Fruit fly (Drosophila melanogaster) whole organism, embryonic: Measurements from ENCODE around the gene Ptth.

Experiments used
- Ada2b ChIP-seq: fragments of 200-800 bp; sonication (Bioruptor generic); IDR thresholded peaks from 2 replicates; pipeline ENCODE4 v1.3.6; 2022; ENCODE audit warnings: missing biosample characterization, missing genetic modification characterization
- Aef1 ChIP-seq: fragments of 200-800 bp; sonication (Bioruptor generic); IDR thresholded peaks from 3 replicates; pipeline ENCODE4 v1.3.6; 2022; ENCODE audit warnings: missing biosample characterization, missing genetic modification characterization
- Atf6 ChIP-seq: fragments of 200-800 bp; sonication (Bioruptor generic); IDR thresholded peaks from 2 replicates; pipeline ENCODE4 v1.3.6; 2022; ENCODE audit warnings: missing biosample characterization, missing genetic modification characterization
- CG10267 ChIP-seq: fragments of 200-800 bp; sonication (Bioruptor generic); optimal IDR thresholded peaks from 2 replicates; lab custom pipeline; 2018; ENCODE audit warnings: missing biosample characterization, mild to moderate bottlenecking, missing genetic modification characterization, moderate library complexity
- CG13287 ChIP-seq: fragments of 200-800 bp; sonication (Bioruptor generic); IDR thresholded peaks from 2 replicates; pipeline ENCODE4 v1.3.6; 2022; ENCODE audit warnings: missing biosample characterization, missing genetic modification characterization; ENCODE audit not compliant: partially characterized antibody
- CG1602 ChIP-seq: fragments of 200-800 bp; sonication (Bioruptor generic); optimal IDR thresholded peaks from 3 replicates; lab custom pipeline; 2016; ENCODE audit warnings: missing biosample characterization, missing genetic modification characterization
- CG17186 ChIP-seq: fragments of 200-800 bp; sonication (Bioruptor generic); optimal IDR thresholded peaks from 3 replicates; lab custom pipeline; 2017; ENCODE audit warnings: missing biosample characterization, missing genetic modification reagents, missing genetic modification characterization
- CG17829 ChIP-seq: fragments of 200-800 bp; optimal IDR thresholded peaks from 2 replicates; lab custom pipeline; 2019; ENCODE audit warnings: missing biosample characterization, mild to moderate bottlenecking, missing genetic modification characterization, moderate library complexity
- CG18476 ChIP-seq: fragments of 200-800 bp; sonication (Bioruptor generic); optimal IDR thresholded peaks from 2 replicates; lab custom pipeline; 2016; ENCODE audit warnings: missing biosample characterization, mild to moderate bottlenecking, missing genetic modification characterization
- CG2129 ChIP-seq: fragments of 200-800 bp; sonication (Bioruptor generic); IDR thresholded peaks from 2 replicates; pipeline ENCODE4 v1.3.6; 2022; ENCODE audit warnings: missing biosample characterization, missing genetic modification characterization; ENCODE audit not compliant: partially characterized antibody
- CG2199 ChIP-seq: fragments of 200-800 bp; sonication (Bioruptor generic); IDR thresholded peaks from 3 replicates; pipeline ENCODE4 v1.3.6; 2022; ENCODE audit warnings: missing biosample characterization, missing genetic modification characterization
- CG2712 ChIP-seq: fragments of 200-800 bp; optimal IDR thresholded peaks from 3 replicates; lab custom pipeline; 2019; ENCODE audit warnings: missing biosample characterization, mild to moderate bottlenecking, missing genetic modification characterization, moderate library complexity
- CG2889 ChIP-seq: fragments of 200-800 bp; sonication (Bioruptor generic); IDR thresholded peaks from 3 replicates; pipeline ENCODE4 v1.3.6; 2022; ENCODE audit warnings: missing biosample characterization, missing genetic modification characterization
- CG34224 ChIP-seq: fragments of 200-800 bp; sonication (Bioruptor generic); IDR thresholded peaks from 3 replicates; pipeline ENCODE4 v1.3.6; 2022; ENCODE audit warnings: missing biosample characterization, missing genetic modification characterization; ENCODE audit not compliant: partially characterized antibody
- CG4617 ChIP-seq: fragments of 200-800 bp; sonication (Bioruptor generic); optimal IDR thresholded peaks from 3 replicates; lab custom pipeline; 2016; ENCODE audit warnings: missing biosample characterization, missing genetic modification characterization, borderline replicate concordance
- Dll ChIP-seq: fragments of 200-800 bp; sonication (Bioruptor generic); IDR thresholded peaks from 4 replicates; pipeline ENCODE4 v1.3.6; 2022; ENCODE audit warnings: missing biosample characterization, missing genetic modification characterization; ENCODE audit not compliant: partially characterized antibody
- Dp ChIP-seq: fragments of 200-800 bp; sonication (Bioruptor generic); optimal IDR thresholded peaks from 2 replicates; lab custom pipeline; 2018; ENCODE audit warnings: missing biosample characterization, mild to moderate bottlenecking, missing genetic modification characterization, moderate library complexity
- Dref ChIP-seq: fragments of 200-800 bp; sonication (Bioruptor generic); IDR thresholded peaks from 2 replicates; pipeline ENCODE4 v1.3.6; 2022; ENCODE audit warnings: missing biosample characterization, missing genetic modification characterization
- HLH4C ChIP-seq: fragments of 200-800 bp; sonication (Bioruptor generic); IDR thresholded peaks from 3 replicates; pipeline ENCODE4 v1.3.6; 2022; ENCODE audit warnings: missing biosample characterization, missing genetic modification characterization; ENCODE audit not compliant: partially characterized antibody
- HmgZ ChIP-seq: fragments of 200-800 bp; sonication (Bioruptor generic); optimal IDR thresholded peaks from 2 replicates; lab custom pipeline; 2018; ENCODE audit warnings: missing biosample characterization, mild to moderate bottlenecking, missing genetic modification characterization
- Hr39 ChIP-seq: fragments of >200 bp; optimal IDR thresholded peaks from 2 replicates; lab custom pipeline; 2017
- PHDP ChIP-seq: fragments of 200-800 bp; sonication (Bioruptor generic); optimal IDR thresholded peaks from 3 replicates; lab custom pipeline; 2018; ENCODE audit warnings: missing biosample characterization, mild to moderate bottlenecking, missing genetic modification characterization, moderate library complexity
- Scr ChIP-seq: fragments of 200-800 bp; sonication (Bioruptor generic); IDR thresholded peaks from 2 replicates; pipeline ENCODE4 v1.3.6; 2022; ENCODE audit warnings: missing biosample characterization, missing genetic modification characterization; ENCODE audit not compliant: partially characterized antibody
- Sin3A ChIP-seq: fragments of >200 bp; optimal IDR thresholded peaks from 2 replicates; lab custom pipeline; 2018
- Stat92E ChIP-seq, 3 experiments: fragments of >200 bp in 2 of 3; fragments of 200-800 bp in 1 of 3; sonication (Bioruptor generic) in 1 of 3; optimal IDR thresholded peaks; 2 replicates each; lab custom pipeline; 2017 to 2019; ENCODE audit warnings: missing biosample characterization in 3 of 3, missing genetic modification characterization in 3 of 3, mild to moderate bottlenecking in 1 of 3, moderate library complexity in 1 of 3
- ap ChIP-seq: fragments of 200-800 bp; sonication (Bioruptor generic); IDR thresholded peaks from 2 replicates; pipeline ENCODE4 v1.3.6; 2022; ENCODE audit warnings: missing biosample characterization, missing genetic modification characterization
- ara ChIP-seq: fragments of 200-800 bp; sonication (Bioruptor generic); IDR thresholded peaks from 2 replicates; pipeline ENCODE4 v1.3.6; 2022; ENCODE audit warnings: missing biosample characterization, missing genetic modification characterization
- cg ChIP-seq: fragments of 200-800 bp; sonication (Bioruptor generic); optimal IDR thresholded peaks from 3 replicates; lab custom pipeline; 2019; ENCODE audit warnings: missing biosample characterization, mild to moderate bottlenecking, missing genetic modification characterization, moderate library complexity
- corto ChIP-seq: fragments of 200-800 bp; sonication (Bioruptor generic); optimal IDR thresholded peaks from 2 replicates; lab custom pipeline; 2016; ENCODE audit warnings: missing biosample characterization, mild to moderate bottlenecking, missing genetic modification characterization, moderate library complexity
- dm ChIP-seq: fragments of 200-800 bp; sonication (Bioruptor generic); optimal IDR thresholded peaks from 3 replicates; lab custom pipeline; 2016; ENCODE audit warnings: missing biosample characterization, missing genetic modification characterization
- fd96Cb ChIP-seq: fragments of 200-800 bp; sonication (Bioruptor generic); optimal IDR thresholded peaks from 2 replicates; lab custom pipeline; 2018; ENCODE audit warnings: missing biosample characterization, mild to moderate bottlenecking, missing genetic modification characterization, moderate library complexity
- grn ChIP-seq: fragments of 200-800 bp; sonication (Bioruptor generic); optimal IDR thresholded peaks from 3 replicates; lab custom pipeline; 2017; ENCODE audit warnings: missing biosample characterization, missing genetic modification characterization
- hbn ChIP-seq: fragments of 200-800 bp; sonication (Bioruptor generic); IDR thresholded peaks from 2 replicates; pipeline ENCODE4 v1.3.6; 2022; ENCODE audit warnings: missing biosample characterization, missing genetic modification characterization; ENCODE audit not compliant: partially characterized antibody
- inv ChIP-seq: fragments of 200-800 bp; sonication (Bioruptor generic); IDR thresholded peaks from 2 replicates; pipeline ENCODE4 v1.3.6; 2022; ENCODE audit warnings: missing biosample characterization, missing genetic modification characterization; ENCODE audit not compliant: partially characterized antibody
- nerfin-1 ChIP-seq: fragments of 200-800 bp; sonication (Bioruptor generic); optimal IDR thresholded peaks from 3 replicates; lab custom pipeline; 2019; ENCODE audit warnings: missing biosample characterization, mild to moderate bottlenecking, missing genetic modification characterization, moderate library complexity
- nmo ChIP-seq: fragments of 200-800 bp; sonication (Bioruptor generic); optimal IDR thresholded peaks from 2 replicates; lab custom pipeline; 2018; ENCODE audit warnings: missing biosample characterization, mild to moderate bottlenecking, missing genetic modification characterization, moderate library complexity
- peb ChIP-seq: fragments of 200-800 bp; sonication (Bioruptor generic); IDR thresholded peaks from 2 replicates; pipeline ENCODE4 v1.3.6; 2022; ENCODE audit warnings: missing biosample characterization, missing genetic modification characterization
- pfk ChIP-seq: fragments of 200-800 bp; sonication (Bioruptor generic); optimal IDR thresholded peaks from 2 replicates; lab custom pipeline; 2018; ENCODE audit warnings: missing biosample characterization, mild to moderate bottlenecking, missing genetic modification characterization, moderate library complexity
- phol ChIP-seq: fragments of 200-800 bp; sonication (Bioruptor generic); optimal IDR thresholded peaks from 3 replicates; lab custom pipeline; 2018; ENCODE audit warnings: missing biosample characterization, mild to moderate bottlenecking, missing genetic modification characterization, moderate library complexity
- row ChIP-seq: fragments of 200-800 bp; sonication (Bioruptor generic); IDR thresholded peaks from 3 replicates; pipeline ENCODE4 v1.3.6; 2022; ENCODE audit warnings: missing biosample characterization, missing genetic modification characterization
- sens ChIP-seq: fragments of 200-800 bp; sonication (Bioruptor generic); peaks from one replicate; lab custom pipeline; 2016; ENCODE audit warnings: missing biosample characterization, missing genetic modification characterization
- sens-2 ChIP-seq: fragments of 200-800 bp; sonication (Bioruptor generic); IDR thresholded peaks from 2 replicates; pipeline ENCODE4 v1.3.6; 2022; ENCODE audit warnings: missing biosample characterization, missing genetic modification characterization
- sug ChIP-seq: fragments of 200-800 bp; optimal IDR thresholded peaks from 2 replicates; lab custom pipeline; 2019; ENCODE audit warnings: missing biosample characterization, mild to moderate bottlenecking, missing genetic modification characterization, moderate library complexity
- tio ChIP-seq: fragments of 200-800 bp; sonication (Bioruptor generic); optimal IDR thresholded peaks from 2 replicates; lab custom pipeline; 2017; ENCODE audit warnings: missing biosample characterization, missing genetic modification characterization, inconsistent platforms
- trem ChIP-seq: fragments of 200-800 bp; optimal IDR thresholded peaks from 3 replicates; lab custom pipeline; 2019; ENCODE audit warnings: missing biosample characterization, mild to moderate bottlenecking, missing genetic modification characterization, moderate library complexity
- trh ChIP-seq: fragments of 200-800 bp; sonication (Bioruptor generic); optimal IDR thresholded peaks from 2 replicates; lab custom pipeline; 2016; ENCODE audit warnings: missing biosample characterization, missing genetic modification characterization
- unc-4 ChIP-seq: fragments of 200-800 bp; sonication (Bioruptor generic); IDR thresholded peaks from 2 replicates; pipeline ENCODE4 v1.3.6; 2022; ENCODE audit warnings: missing biosample characterization, missing genetic modification characterization; ENCODE audit not compliant: partially characterized antibody
- vnd ChIP-seq: fragments of 200-800 bp; sonication (Bioruptor generic); IDR thresholded peaks from 3 replicates; pipeline ENCODE4 v1.3.6; 2022; ENCODE audit warnings: missing biosample characterization, missing genetic modification characterization; ENCODE audit not compliant: partially characterized antibody
- zfh2 ChIP-seq: fragments of 200-800 bp; sonication (Bioruptor generic); optimal IDR thresholded peaks from 2 replicates; lab custom pipeline; 2016; ENCODE audit warnings: missing biosample characterization, missing genetic modification characterization

Ptth gene

DNA sequence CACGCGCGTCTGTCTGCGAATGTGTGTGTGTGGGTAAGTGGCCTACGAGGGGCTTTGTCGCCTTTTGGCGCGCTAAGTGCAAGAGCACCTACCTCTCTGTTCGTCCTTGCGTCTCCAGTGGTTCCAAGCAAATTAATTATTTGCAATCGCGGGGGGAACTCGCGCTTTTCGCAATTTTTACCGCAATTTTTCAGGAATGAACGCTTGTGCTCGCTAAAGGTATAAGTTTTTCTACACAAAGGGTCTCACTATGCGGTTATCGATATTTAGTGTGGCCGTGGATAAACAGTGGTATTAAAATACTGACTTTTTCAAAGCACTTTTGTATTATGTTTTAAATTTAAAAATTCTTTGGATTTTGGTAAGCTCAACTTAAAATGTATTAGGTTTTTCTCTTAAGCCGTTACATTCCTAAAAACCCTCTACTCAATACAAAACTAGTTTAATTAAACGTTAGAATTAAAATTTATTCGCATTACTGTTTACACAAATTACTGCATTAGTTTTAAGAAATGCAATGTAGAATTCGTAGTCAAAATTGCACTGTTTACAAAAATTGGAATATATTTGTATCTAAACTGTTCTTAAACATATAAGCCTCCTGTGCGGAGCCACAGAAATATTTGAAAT lies 34.2 kb downstream of the Ptth start, which contains the start of gene lwr (continued):
- TF ChIP-seq inv (peak; percentile 40; the same call in 1 of the 2 replicates), CG17829 (tag; lab: Kevin White, UChicago) (peak; percentile 22), Dp (GFP tag; lab: Kevin White, UChicago) (peak; percentile 67), Hr39 (lab: Kevin White, UChicago) (no peak), tio (GFP tag; lab: Kevin White, UChicago) (no peak), zfh2 (GFP tag; lab: Kevin White, UChicago) (no peak), hbn (GFP tag; lab: Robert Waterston, UW) (peak; percentile 61), unc-4 (GFP tag; lab: Robert Waterston, UW) (peak; percentile 65), CG17186 (GFP tag; lab: Kevin White, UChicago) (peak; percentile 2), sens-2 (GFP tag; lab: Robert Waterston, UW) (no peak), CG2889 (GFP tag; lab: Robert Waterston, UW) (no peak), CG34224 (GFP tag; lab: Robert Waterston, UW) (peak; percentile 27; the same call in 2 of the 3 replicates), trh (GFP tag; lab: Kevin White, UChicago) (no peak), vnd (GFP tag; lab: Robert Waterston, UW) (0 out of 3 replicates have a peak, but pooled peaks have one; percentile 40), sens (GFP tag; lab: Kevin White, UChicago) (peak; percentile 65), ara (GFP tag; lab: Robert Waterston, UW) (no peak), CG1602 (GFP tag; lab: Kevin White, UChicago) (no peak), phol (peak; percentile 40), CG2712 (tag; lab: Kevin White, UChicago) (peak; percentile 14), corto (GFP tag; lab: Kevin White, UChicago) (no peak), Dref (GFP tag; lab: Robert Waterston, UW) (peak; percentile 72), PHDP (peak; percentile 6), nmo (GFP tag; lab: Kevin White, UChicago) (peak; percentile 15), nerfin-1 (tag; lab: Kevin White, UChicago) (peak; percentile 59), row (GFP tag; lab: Robert Waterston, UW) (peak; percentile 58), Scr (GFP tag; lab: Robert Waterston, UW) (peak; percentile 57), ap (GFP tag; lab: Robert Waterston, UW) (no peak), fd96Cb (tag; lab: Kevin White, UChicago) (no peak), Aef1 (GFP tag; lab: Robert Waterston, UW) (no peak), Ada2b (GFP tag; lab: Robert Waterston, UW) (no peak), Atf6 (GFP tag; lab: Robert Waterston, UW) (no peak), sug (tag; lab: Kevin White, UChicago) (peak; percentile 21), peb (GFP tag; lab: Robert Waterston, UW) (no peak), cg (GFP tag; lab: Kevin White, UChicago) (peak; percentile 71), CG2199 (GFP tag; lab: Robert Waterston, UW) (no peak), CG2129 (GFP tag; lab: Robert Waterston, UW) (peak; percentile 27; the same call in 1 of the 2 replicates), grn (GFP tag; lab: Kevin White, UChicago) (no peak), CG18476 (GFP tag; lab: Kevin White, UChicago) (no peak), dm (peak; percentile 43), Dll (GFP tag; lab: Robert Waterston, UW) (peak; percentile 69; the same call in 3 of the 4 replicates), HLH4C (GFP tag; lab: Robert Waterston, UW) (peak; percentile 33; the same call in 1 of the 3 replicates), HmgZ (tag; lab: Kevin White, UChicago) (peak; percentile 40), Stat92E (GFP tag; optimal IDR thresholded peaks at IDR 0.05; lab: Kevin White, UChicago) (peak in 1 of 3 experiments; percentile 32), CG13287 (peak; percentile 73), trem (peak; percentile 48), pfk (GFP tag; lab: Kevin White, UChicago) (no peak), CG10267 (peak; percentile 29), Sin3A (lab: Kevin White, UChicago) (peak; percentile 61), CG4617 (peak; percentile 90)
